Worm (Caenorhabditis elegans) whole organism, L4 larva: ENCODE measurements around the gene srd-19.

Experiments used
- R02D3.7 ChIP-seq: fragments of 150-350 bp; sonication (generic microtip); optimal IDR thresholded peaks from 3 replicates; lab custom pipeline; 2014; ENCODE audit warnings: missing biosample characterization, missing genetic modification characterization
- ama-1 ChIP-seq: fragments of 150-350 bp; optimal IDR thresholded peaks from 2 replicates; lab custom pipeline; 2014; ENCODE audit warnings: inconsistent platforms, mixed read lengths
- lsy-2 ChIP-seq, 2 experiments: fragments of 150-350 bp in 1 of 2; sonication (generic microtip) in 1 of 2; optimal IDR thresholded peaks; 2 replicates each; lab custom pipeline; 2014 to 2017; ENCODE audit warnings: missing biosample characterization in 2 of 2, missing genetic modification characterization in 2 of 2
- mep-1 ChIP-seq: fragments of 150-350 bp; sonication (generic microtip); optimal IDR thresholded peaks from 3 replicates; lab custom pipeline; 2014; ENCODE audit warnings: missing biosample characterization, missing genetic modification characterization
- nhr-6 ChIP-seq: fragments of 150-350 bp; optimal IDR thresholded peaks from 2 replicates; lab custom pipeline; 2014; ENCODE audit warnings: missing biosample characterization, missing genetic modification characterization
- unc-130 ChIP-seq: sonication (generic microtip); optimal IDR thresholded peaks from 2 replicates; lab custom pipeline; 2016; ENCODE audit warnings: missing genetic modification reagents, missing genetic modification characterization, missing compliant biosample characterization
- unc-39 ChIP-seq: sonication (generic microtip); optimal IDR thresholded peaks from 2 replicates; lab custom pipeline; 2017; ENCODE audit warnings: missing biosample characterization, missing genetic modification characterization
- unc-62 ChIP-seq, 3 experiments: fragments of 150-350 bp in 1 of 3; sonication (generic microtip); optimal IDR thresholded peaks in 2 of 3; peaks in 1 of 3; 1 replicate in 1 of 3; 2 replicates in 2 of 3; lab custom pipeline; 2014 to 2017; ENCODE audit warnings: missing biosample characterization in 3 of 3, missing genetic modification characterization in 3 of 3, missing genetic modification reagents in 3 of 3, missing genotype in 1 of 3
- ztf-11 ChIP-seq: fragments of 150-350 bp; optimal IDR thresholded peaks from 2 replicates; lab custom pipeline; 2014; ENCODE audit warnings: missing biosample characterization, missing genetic modification characterization

DNA sequence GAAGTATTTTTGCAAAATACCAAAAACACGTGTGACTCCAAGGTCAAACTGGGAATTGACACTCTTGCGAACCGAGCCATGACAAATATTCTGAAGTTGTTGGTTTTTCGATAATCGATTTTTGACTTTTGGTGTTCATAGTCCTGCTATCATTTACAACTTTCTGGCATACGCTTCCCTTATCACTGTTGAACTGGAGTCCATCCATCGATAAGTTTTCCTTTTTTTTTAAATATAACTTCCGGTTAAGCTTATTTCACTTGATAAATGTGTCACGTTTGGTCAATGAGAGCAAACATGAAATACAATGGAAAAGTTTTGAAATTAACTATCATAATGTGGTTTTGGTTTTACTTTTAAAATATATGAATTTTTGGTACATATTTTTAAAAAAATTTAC lies 6.9 kb downstream of the srd-19 start:
- TF ChIP-seq ama-1 (lab: Kevin White, UChicago) (no peak), lsy-2 (tag; optimal IDR thresholded peaks at IDR 0.05; lab: Kevin White, UChicago) (no peak), unc-62 (GFP tag; optimal IDR thresholded peaks at IDR 0.05 in 1 of 2; lab: Kevin White, UChicago) (no peak), unc-62 (tag; optimal IDR thresholded peaks at IDR 0.05; lab: Kevin White, UChicago) (no peak), ztf-11 (tag; lab: Kevin White, UChicago) (no peak), R02D3.7 (no peak), unc-39 (tag; lab: Kevin White, UChicago) (no peak), nhr-6 (tag; lab: Kevin White, UChicago) (no peak), unc-130 (GFP tag; lab: Kevin White, UChicago) (no peak), mep-1 (tag; lab: Kevin White, UChicago) (no peak)
